Fruit fly (Drosophila melanogaster): ENCODE data around the gene alpha-Man-IIa.

- TF ChIP-seq Neu2 (GFP tag; optimal IDR thresholded peaks at IDR 0.05; ENCODE audit: borderline replicate concordance) (no peak), CG10543 (GFP tag; optimal IDR thresholded peaks at IDR 0.05) (no peak), CG11560 (tag; IDR thresholded peaks at IDR 0.05) (no peak), CG1529 (GFP tag; optimal IDR thresholded peaks at IDR 0.05) (no peak), fru (optimal IDR thresholded peaks at IDR 0.05) (no peak), E2f2 (GFP tag; IDR thresholded peaks at IDR 0.05) (no peak), gt (GFP tag; IDR thresholded peaks at IDR 0.05) (no peak), CG10274 (GFP tag; optimal IDR thresholded peaks at IDR 0.05) (no peak), CG17361 (GFP tag; IDR thresholded peaks at IDR 0.05) (no peak), zen2 (GFP tag; IDR thresholded peaks at IDR 0.05; ENCODE audit: partially characterized antibody) (0 out of 3 replicates have a peak, but pooled peaks have one; percentile 22)
These were observed 38.3 kb downstream of the alpha-Man-IIa start for dm6 chr3R:9450672-9451071.
